Worm (Caenorhabditis elegans): Measurements from ENCODE around the gene F22B7.3.

Gene F22B7.3

ce11 chrIII:8652112-8652694, 3.5 kb downstream of the F22B7.3 start:
- TF ChIP-seq sptf-1 (tag; optimal IDR thresholded peaks at IDR 0.05), result no peak
- TF ChIP-seq lin-32 (GFP tag; optimal IDR thresholded peaks at IDR 0.05), result no peak
- TF ChIP-seq ztf-11 (tag; optimal IDR thresholded peaks at IDR 0.05), result no peak
- no peak for TF ChIP-seq mab-5 (tag; optimal IDR thresholded peaks at IDR 0.05)

- TF ChIP-seq elt-3 (tag; optimal IDR thresholded peaks at IDR 0.05), result no peak
- peak; percentile 66 for TF ChIP-seq mls-2 (tag; optimal IDR thresholded peaks at IDR 0.05)
- TF ChIP-seq tbx-8 (GFP tag; optimal IDR thresholded peaks at IDR 0.05), result no peak
- TF ChIP-seq lsy-2 (tag; optimal IDR thresholded peaks at IDR 0.05), result no peak
- TF ChIP-seq sem-2 (GFP tag; optimal IDR thresholded peaks at IDR 0.05), result peak; percentile 44
- peak; percentile 6 for TF ChIP-seq ztf-11 (tag; optimal IDR thresholded peaks at IDR 0.05)
- TF ChIP-seq mab-5 (tag; optimal IDR thresholded peaks at IDR 0.05), result no peak
- TF ChIP-seq M03D4.4 (tag; optimal IDR thresholded peaks at IDR 0.05), result peak; percentile 57
- TF ChIP-seq blmp-1 (tag; optimal IDR thresholded peaks at IDR 0.05), result no peak
- TF ChIP-seq unc-62 (GFP tag; optimal IDR thresholded peaks at IDR 0.05), result peak; percentile 21
- TF ChIP-seq bed-3 (GFP tag; optimal IDR thresholded peaks at IDR 0.05), result peak; percentile 5
- no peak for TF ChIP-seq nhr-28 (tag; optimal IDR thresholded peaks at IDR 0.05)
- TF ChIP-seq flh-1 (GFP tag; optimal IDR thresholded peaks at IDR 0.05), result no peak
- no peak for TF ChIP-seq nhr-76 (tag; optimal IDR thresholded peaks at IDR 0.05)
- no peak for TF ChIP-seq mep-1 (tag; optimal IDR thresholded peaks at IDR 0.05)
- no peak for TF ChIP-seq unc-39 (tag; optimal IDR thresholded peaks at IDR 0.05)
- TF ChIP-seq lin-32 (GFP tag; optimal IDR thresholded peaks at IDR 0.05), result peak; percentile 42
- no peak for TF ChIP-seq ces-1 (GFP tag; optimal IDR thresholded peaks at IDR 0.05)
- TF ChIP-seq cnd-1 (tag; optimal IDR thresholded peaks at IDR 0.05), result peak; percentile 32
- no peak for TF ChIP-seq nhr-237 (tag; optimal IDR thresholded peaks at IDR 0.05)
- TF ChIP-seq ceh-83 (GFP tag; optimal IDR thresholded peaks at IDR 0.05), result peak; percentile 66
- TF ChIP-seq ceh-39 (tag; optimal IDR thresholded peaks at IDR 0.05), result no peak
- no peak for TF ChIP-seq ham-2 (GFP tag; optimal IDR thresholded peaks at IDR 0.05)
- peak; percentile 57 for TF ChIP-seq drap-1 (GFP tag; optimal IDR thresholded peaks at IDR 0.05)
- TF ChIP-seq sptf-1 (tag; optimal IDR thresholded peaks at IDR 0.05), result peak; percentile 64
- TF ChIP-seq hlh-1 (tag; optimal IDR thresholded peaks at IDR 0.05), result no peak
- no peak for TF ChIP-seq pha-4 (tag; optimal IDR thresholded peaks at IDR 0.05)
- no peak for TF ChIP-seq elt-1 (tag; optimal IDR thresholded peaks at IDR 0.05; ENCODE audit: borderline replicate concordance, insufficient read depth)
- TF ChIP-seq nhr-2 (tag; optimal IDR thresholded peaks at IDR 0.05), result no peak
- no peak for TF ChIP-seq zip-8 (tag; optimal IDR thresholded peaks at IDR 0.05)
- TF ChIP-seq snpc-4 (tag; optimal IDR thresholded peaks at IDR 0.05), result no peak
- TF ChIP-seq unc-120 (tag; optimal IDR thresholded peaks at IDR 0.05; ENCODE audit: poor library complexity, severe bottlenecking), result peak; percentile 48
- TF ChIP-seq lin-13 (tag; optimal IDR thresholded peaks at IDR 0.05), result no peak
- peak; percentile 25 for TF ChIP-seq ceh-43 (GFP tag; optimal IDR thresholded peaks at IDR 0.05)
- no peak for TF ChIP-seq nhr-12 (tag; optimal IDR thresholded peaks at IDR 0.05)
Observed at ce11 chrIII:8652922-8653321, 4.2 kb downstream of the F22B7.3 start.

ce11 chrIII:8653457-8653856, 4.8 kb downstream of the F22B7.3 start:
- TF ChIP-seq mab-5 (tag; optimal IDR thresholded peaks at IDR 0.05) (no peak), unc-62 (GFP tag; optimal IDR thresholded peaks at IDR 0.05) (no peak), hlh-1 (tag; optimal IDR thresholded peaks at IDR 0.05) (no peak), elt-1 (tag; optimal IDR thresholded peaks at IDR 0.05; ENCODE audit: borderline replicate concordance, insufficient read depth) (no peak), drap-1 (GFP tag; optimal IDR thresholded peaks at IDR 0.05) (no peak), nhr-28 (tag; optimal IDR thresholded peaks at IDR 0.05) (no peak), nhr-237 (tag; optimal IDR thresholded peaks at IDR 0.05) (no peak), ham-2 (GFP tag; optimal IDR thresholded peaks at IDR 0.05) (no peak), flh-1 (GFP tag; optimal IDR thresholded peaks at IDR 0.05) (no peak), unc-120 (tag; optimal IDR thresholded peaks at IDR 0.05; ENCODE audit: poor library complexity, severe bottlenecking) (no peak)

- TF ChIP-seq elt-1 (tag; optimal IDR thresholded peaks at IDR 0.05; ENCODE audit: borderline replicate concordance, insufficient read depth) (no peak), blmp-1 (tag; optimal IDR thresholded peaks at IDR 0.05) (no peak), unc-39 (tag; optimal IDR thresholded peaks at IDR 0.05) (no peak), ceh-83 (GFP tag; optimal IDR thresholded peaks at IDR 0.05) (no peak), mab-5 (tag; optimal IDR thresholded peaks at IDR 0.05) (no peak), lin-13 (tag; optimal IDR thresholded peaks at IDR 0.05) (no peak), unc-120 (tag; optimal IDR thresholded peaks at IDR 0.05; ENCODE audit: poor library complexity, severe bottlenecking) (no peak), unc-62 (GFP tag; optimal IDR thresholded peaks at IDR 0.05) (no peak), nhr-237 (tag; optimal IDR thresholded peaks at IDR 0.05) (no peak), snpc-4 (tag; optimal IDR thresholded peaks at IDR 0.05) (no peak), mls-2 (tag; optimal IDR thresholded peaks at IDR 0.05) (no peak), ceh-43 (GFP tag; optimal IDR thresholded peaks at IDR 0.05) (no peak), ham-2 (GFP tag; optimal IDR thresholded peaks at IDR 0.05) (no peak), mep-1 (tag; optimal IDR thresholded peaks at IDR 0.05) (no peak), M03D4.4 (tag; optimal IDR thresholded peaks at IDR 0.05) (no peak), zip-8 (tag; optimal IDR thresholded peaks at IDR 0.05) (no peak), ztf-11 (tag; optimal IDR thresholded peaks at IDR 0.05) (no peak), nhr-12 (tag; optimal IDR thresholded peaks at IDR 0.05) (no peak), sem-2 (GFP tag; optimal IDR thresholded peaks at IDR 0.05) (no peak), ceh-39 (tag; optimal IDR thresholded peaks at IDR 0.05) (no peak)
Observed at ce11 chrIII:8653875-8654386, 5.2 kb downstream of the F22B7.3 start, which contains the start of gene F22B7.9. TSS of gene F22B7.9 (minus strand) at chrIII:8653925.
